Comparison of ENCODE assay signal across 1 fruit fly cellular context in genomic region chr3L:12118156-12118555, dm6.
TF ChIP-seq lines count a peak whose summit lies in the region.

ssp (plus strand) TSS chr3L:12118257.

TF ChIP-seq in whole organism, embryonic, 481 proteins besides CTCF, POLR2A, EP300 and RAD21 (continued from another document):
- TF ChIP-seq lbe (GFP tag; optimal IDR thresholded peaks at IDR 0.05; lab: Kevin White, UChicago) (no peak), Deaf1 (tag; optimal IDR thresholded peaks at IDR 0.05; lab: Kevin White, UChicago) (no peak), E2f2 (GFP tag; IDR thresholded peaks at IDR 0.05; lab: Robert Waterston, UW) (0 out of 2 replicates have a peak, but pooled peaks have one; percentile 33), CG17829 (tag; optimal IDR thresholded peaks at IDR 0.05; lab: Kevin White, UChicago) (peak; percentile 14), esg (GFP tag; conservative IDR thresholded peaks at IDR 0.05; lab: Robert Waterston, UW) (no peak), CG17186 (GFP tag; optimal IDR thresholded peaks at IDR 0.05; lab: Kevin White, UChicago) (no peak), inv (GFP tag; IDR thresholded peaks at IDR 0.05; lab: Robert Waterston, UW; ENCODE audit: partially characterized antibody) (peak; percentile 61), gcm2 (GFP tag; optimal IDR thresholded peaks at IDR 0.05; lab: Kevin White, UChicago) (no peak), CG14860 (GFP tag; IDR thresholded peaks at IDR 0.05; lab: Robert Waterston, UW; ENCODE audit: partially characterized antibody) (peak; percentile 73), vvl (GFP tag; IDR thresholded peaks at IDR 0.05; lab: Robert Waterston, UW) (no peak), HHEX (GFP tag; optimal IDR thresholded peaks at IDR 0.05; lab: Kevin White, UChicago) (no peak), CG10267 (tag; optimal IDR thresholded peaks at IDR 0.05; lab: Kevin White, UChicago) (peak; percentile 46), CG4854 (GFP tag; optimal IDR thresholded peaks at IDR 0.05; lab: Kevin White, UChicago) (no peak), CG1647 (GFP tag; optimal IDR thresholded peaks at IDR 0.05; lab: Kevin White, UChicago) (no peak), tap (tag; optimal IDR thresholded peaks at IDR 0.05; lab: Kevin White, UChicago) (no peak), Hsf (GFP tag; optimal IDR thresholded peaks at IDR 0.05; lab: Kevin White, UChicago) (no peak), aop (GFP tag; IDR thresholded peaks at IDR 0.05; lab: Robert Waterston, UW) (no peak), CG3163 (GFP tag; optimal IDR thresholded peaks at IDR 0.05; lab: Kevin White, UChicago) (no peak), chif (GFP tag; optimal IDR thresholded peaks at IDR 0.05; lab: Kevin White, UChicago) (no peak), tna (GFP tag; IDR thresholded peaks at IDR 0.05; lab: Robert Waterston, UW; ENCODE audit: partially characterized antibody) (peak; percentile 59), Lpt (GFP tag; optimal IDR thresholded peaks at IDR 0.05; lab: Kevin White, UChicago) (no peak), HLH4C (GFP tag; IDR thresholded peaks at IDR 0.05; lab: Robert Waterston, UW; ENCODE audit: partially characterized antibody) (peak; percentile 78), CG11696 (GFP tag; IDR thresholded peaks at IDR 0.05; lab: Robert Waterston, UW) (no peak), Dad (GFP tag; optimal IDR thresholded peaks at IDR 0.05; lab: Kevin White, UChicago) (no peak), HLH54F (GFP tag; optimal IDR thresholded peaks at IDR 0.05; lab: Kevin White, UChicago) (no peak), fd102C (GFP tag; optimal IDR thresholded peaks at IDR 0.05; lab: Kevin White, UChicago) (no peak), cas (GFP tag; IDR thresholded peaks at IDR 0.05; lab: Robert Waterston, UW) (no peak), ttk (GFP tag; IDR thresholded peaks at IDR 0.05; lab: Robert Waterston, UW) (no peak), al (GFP tag; IDR thresholded peaks at IDR 0.05; lab: Robert Waterston, UW) (no peak), onecut (GFP tag; IDR thresholded peaks at IDR 0.05; lab: Robert Waterston, UW) (peak; percentile 30; the same call in 1 of the 2 replicates), CG14667 (GFP tag; IDR thresholded peaks at IDR 0.05; lab: Robert Waterston, UW) (no peak), phol (tag; optimal IDR thresholded peaks at IDR 0.05; lab: Kevin White, UChicago) (no peak), CG8924 (tag; optimal IDR thresholded peaks at IDR 0.05; lab: Kevin White, UChicago) (peak; percentile 4), CG9876 (GFP tag; optimal IDR thresholded peaks at IDR 0.05; lab: Kevin White, UChicago) (no peak), bowl (GFP tag; IDR thresholded peaks at IDR 0.05; lab: Robert Waterston, UW) (no peak), CG4730 (GFP tag; IDR thresholded peaks at IDR 0.05; lab: Robert Waterston, UW) (no peak), CG5953 (GFP tag; IDR thresholded peaks at IDR 0.05; lab: Robert Waterston, UW) (no peak), oc (tag; optimal IDR thresholded peaks at IDR 0.05; lab: Kevin White, UChicago) (no peak), Sry-δ (GFP tag; optimal IDR thresholded peaks at IDR 0.05; lab: Kevin White, UChicago) (peak; percentile 85), sr (GFP tag; IDR thresholded peaks at IDR 0.05; lab: Robert Waterston, UW) (no peak), CG11504 (tag; optimal IDR thresholded peaks at IDR 0.05; lab: Kevin White, UChicago) (no peak), Six4 (GFP tag; optimal IDR thresholded peaks at IDR 0.05; lab: Kevin White, UChicago) (no peak), BEAF-32 (GFP tag; optimal IDR thresholded peaks at IDR 0.05; lab: Kevin White, UChicago) (peak; percentile 77), crol (GFP tag; IDR thresholded peaks at IDR 0.05; lab: Robert Waterston, UW) (no peak), CG13624 (GFP tag; optimal IDR thresholded peaks at IDR 0.05; lab: Kevin White, UChicago) (no peak), Pdp1 (GFP tag; optimal IDR thresholded peaks at IDR 0.05; lab: Kevin White, UChicago) (peak in 1 of 2 experiments; percentile 47), CG2678 (tag; optimal IDR thresholded peaks at IDR 0.05; lab: Kevin White, UChicago) (no peak), CG6854 (GFP tag; optimal IDR thresholded peaks at IDR 0.05; lab: Kevin White, UChicago) (no peak), peb (GFP tag; IDR thresholded peaks at IDR 0.05; lab: Robert Waterston, UW) (no peak), CG1024 (GFP tag; IDR thresholded peaks at IDR 0.05; lab: Robert Waterston, UW) (no peak), dysf (GFP tag; IDR thresholded peaks at IDR 0.05; lab: Robert Waterston, UW) (no peak), CG4328 (GFP tag; optimal IDR thresholded peaks at IDR 0.05; lab: Kevin White, UChicago) (no peak), CG14965 (GFP tag; optimal IDR thresholded peaks at IDR 0.05; lab: Kevin White, UChicago; ENCODE audit: borderline replicate concordance) (no peak), mam (GFP tag; optimal IDR thresholded peaks at IDR 0.05; lab: Kevin White, UChicago) (no peak), bab2 (GFP tag; optimal IDR thresholded peaks at IDR 0.05; lab: Kevin White, UChicago) (no peak), Stat92E (GFP tag; optimal IDR thresholded peaks at IDR 0.05; lab: Kevin White, UChicago) (no peak), rib (GFP tag; IDR thresholded peaks at IDR 0.05; lab: Robert Waterston, UW) (no peak), bbx (GFP tag; IDR thresholded peaks at IDR 0.05; lab: Robert Waterston, UW; ENCODE audit: partially characterized antibody) (peak; percentile 86), CG13287 (GFP tag; IDR thresholded peaks at IDR 0.05; lab: Robert Waterston, UW; ENCODE audit: partially characterized antibody) (peak; percentile 91), Ets65A (GFP tag; lab: Kevin White, UChicago) (no peak), CG12391 (tag; optimal IDR thresholded peaks at IDR 0.05; lab: Kevin White, UChicago) (peak; percentile 21), Xbp1 (GFP tag; optimal IDR thresholded peaks at IDR 0.05; lab: Kevin White, UChicago) (no peak), pfk (GFP tag; optimal IDR thresholded peaks at IDR 0.05; lab: Kevin White, UChicago) (no peak), CG4617 (GFP tag; optimal IDR thresholded peaks at IDR 0.05; lab: Kevin White, UChicago; ENCODE audit: borderline replicate concordance) (peak; percentile 43), MBD-R2 (GFP tag; IDR thresholded peaks at IDR 0.05; lab: Robert Waterston, UW) (peak; percentile 75), hth (optimal IDR thresholded peaks at IDR 0.05; lab: Kevin White, UChicago) (no peak), Dbx (GFP tag; IDR thresholded peaks at IDR 0.05; lab: Robert Waterston, UW) (no peak), CG7786 (GFP tag; optimal IDR thresholded peaks at IDR 0.05; lab: Kevin White, UChicago) (no peak), CG11456 (GFP tag; IDR thresholded peaks at IDR 0.05; lab: Robert Waterston, UW) (no peak), CG15269 (tag; optimal IDR thresholded peaks at IDR 0.05; lab: Kevin White, UChicago) (no peak), dpn (GFP tag; optimal IDR thresholded peaks at IDR 0.05; lab: Kevin White, UChicago) (no peak), CG18011 (GFP tag; optimal IDR thresholded peaks at IDR 0.05; lab: Kevin White, UChicago) (no peak), Myb (GFP tag; optimal IDR thresholded peaks at IDR 0.05; lab: Kevin White, UChicago) (no peak), CG30431 (GFP tag; optimal IDR thresholded peaks at IDR 0.05; lab: Kevin White, UChicago) (no peak), CG3407 (GFP tag; optimal IDR thresholded peaks at IDR 0.05; lab: Kevin White, UChicago) (no peak), eyg (GFP tag; optimal IDR thresholded peaks at IDR 0.05; lab: Kevin White, UChicago) (no peak), CG14710 (tag; optimal IDR thresholded peaks at IDR 0.05; lab: Kevin White, UChicago) (peak; percentile 5), unc-4 (GFP tag; IDR thresholded peaks at IDR 0.05; lab: Robert Waterston, UW; ENCODE audit: partially characterized antibody) (peak; percentile 89)
TF ChIP-seq in whole organism, embryonic: peak in this region for 57.
